Worm (Caenorhabditis elegans) whole organism, early embryonic: ENCODE results near the gene Y38F1A.7.
A peak's percentile ranks its signal among the peaks of the same experiment; 100 is the strongest.

Experiments
- B0310.2 ChIP-seq: sonication (generic microtip); optimal IDR thresholded peaks from 2 replicates; lab custom pipeline; 2016; ENCODE audit warnings: mild to moderate bottlenecking, missing genetic modification characterization, missing compliant biosample characterization
- F13C5.2 ChIP-seq: sonication (generic microtip); optimal IDR thresholded peaks from 2 replicates; lab custom pipeline; 2017; ENCODE audit warnings: mild to moderate bottlenecking, missing genetic modification characterization, inconsistent platforms, missing compliant biosample characterization
- aly-1 ChIP-seq: sonication (generic microtip); optimal IDR thresholded peaks from 2 replicates; lab custom pipeline; 2016; ENCODE audit warnings: missing genetic modification characterization, missing compliant biosample characterization
- ama-1 ChIP-seq: fragments of 150-350 bp; optimal IDR thresholded peaks from 2 replicates; lab custom pipeline; 2014
- ceh-13 ChIP-seq: fragments of 200-800 bp; sonication (Bioruptor generic); optimal IDR thresholded peaks from 2 replicates; lab custom pipeline; 2018; ENCODE audit warnings: mild to moderate bottlenecking, missing genetic modification characterization, missing compliant biosample characterization
- ceh-36 ChIP-seq: sonication (generic microtip); optimal IDR thresholded peaks from 2 replicates; lab custom pipeline; 2016; ENCODE audit warnings: missing genetic modification characterization, inconsistent platforms, missing compliant biosample characterization
- ets-7 ChIP-seq: sonication (generic microtip); optimal IDR thresholded peaks from 2 replicates; lab custom pipeline; 2016; ENCODE audit warnings: missing genotype, missing genetic modification characterization, missing compliant biosample characterization
- flt-1 ChIP-seq: fragments of 200-800 bp; sonication (Bioruptor generic); IDR thresholded peaks from 2 replicates; pipeline ENCODE4 v1.3.6; 2022; ENCODE audit warnings: missing genetic modification characterization, missing compliant biosample characterization
- hmbx-1 ChIP-seq: sonication (generic microtip); optimal IDR thresholded peaks from 2 replicates; lab custom pipeline; 2016; ENCODE audit warnings: mild to moderate bottlenecking, missing genetic modification characterization, missing compliant biosample characterization
- hmg-4 ChIP-seq: fragments of 200-800 bp; sonication (Bioruptor generic); optimal IDR thresholded peaks from 2 replicates; lab custom pipeline; 2018; ENCODE audit warnings: mild to moderate bottlenecking, missing genetic modification characterization, missing compliant biosample characterization
- hnd-1 ChIP-seq: sonication (generic microtip); optimal IDR thresholded peaks from 2 replicates; lab custom pipeline; 2016; ENCODE audit warnings: missing genetic modification characterization, missing compliant biosample characterization
- pes-1 ChIP-seq: fragments of 200-800 bp; sonication (Bioruptor generic); IDR thresholded peaks from 2 replicates; pipeline ENCODE4 v1.3.6; 2022; ENCODE audit warnings: missing genetic modification reagents, missing genetic modification characterization, missing compliant biosample characterization
- scrt-1 ChIP-seq: fragments of 200-800 bp; sonication (Bioruptor generic); IDR thresholded peaks from 2 replicates; pipeline ENCODE4 v1.3.6; 2022; ENCODE audit warnings: missing genetic modification characterization, missing compliant biosample characterization
- sea-1 ChIP-seq: fragments of 200-800 bp; sonication (Bioruptor generic); conservative IDR thresholded peaks from 2 replicates; pipeline ENCODE4 v1.3.6; 2022; ENCODE audit warnings: missing genetic modification characterization, missing compliant biosample characterization
- tbx-11 ChIP-seq: fragments of 200-800 bp; sonication (Bioruptor generic); IDR thresholded peaks from 2 replicates; pipeline ENCODE4 v1.3.6; 2022; ENCODE audit warnings: missing genetic modification characterization, missing compliant biosample characterization
- tbx-37 ChIP-seq: fragments of 200-800 bp; sonication (Bioruptor generic); conservative IDR thresholded peaks from 2 replicates; pipeline ENCODE4 v1.3.6; 2022; ENCODE audit warnings: missing genetic modification reagents, missing genetic modification characterization, missing compliant biosample characterization
- tra-4 ChIP-seq: sonication (generic microtip); optimal IDR thresholded peaks from 2 replicates; lab custom pipeline; 2017; ENCODE audit warnings: missing genetic modification characterization, missing compliant biosample characterization

The Y38F1A.7 gene

DNA sequence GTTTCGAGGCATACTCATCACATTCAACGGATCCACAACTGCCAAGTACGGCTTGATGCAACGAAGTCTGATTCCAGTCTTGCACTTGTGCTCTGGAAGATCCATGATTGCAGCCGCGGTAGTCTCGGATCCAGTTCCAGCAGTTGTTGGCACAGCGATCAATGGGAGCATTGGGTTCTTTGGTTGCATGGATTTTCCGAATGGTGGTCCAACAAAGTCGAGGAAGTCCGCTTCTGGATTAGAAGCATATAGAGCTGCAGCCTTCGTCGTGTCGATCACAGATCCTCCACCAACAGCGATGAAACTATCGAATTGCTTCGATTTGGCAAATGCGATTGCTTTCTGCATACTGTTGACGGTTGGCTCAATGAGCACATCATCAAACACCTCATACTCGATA is 2.3 kb downstream of the Y38F1A.7 start:
- TF ChIP-seq tbx-11 (GFP tag; lab: Robert Waterston, UW) (no peak), ceh-13 (GFP tag; lab: Kevin White, UChicago) (no peak), tra-4 (tag; lab: Kevin White, UChicago) (no peak), tbx-37 (no peak), ceh-36 (tag; lab: Kevin White, UChicago) (no peak), ama-1 (lab: Kevin White, UChicago) (no peak), ets-7 (tag; lab: Kevin White, UChicago) (no peak), aly-1 (tag; lab: Kevin White, UChicago) (no peak), hmg-4 (GFP tag; lab: Kevin White, UChicago) (no peak)

DNA sequence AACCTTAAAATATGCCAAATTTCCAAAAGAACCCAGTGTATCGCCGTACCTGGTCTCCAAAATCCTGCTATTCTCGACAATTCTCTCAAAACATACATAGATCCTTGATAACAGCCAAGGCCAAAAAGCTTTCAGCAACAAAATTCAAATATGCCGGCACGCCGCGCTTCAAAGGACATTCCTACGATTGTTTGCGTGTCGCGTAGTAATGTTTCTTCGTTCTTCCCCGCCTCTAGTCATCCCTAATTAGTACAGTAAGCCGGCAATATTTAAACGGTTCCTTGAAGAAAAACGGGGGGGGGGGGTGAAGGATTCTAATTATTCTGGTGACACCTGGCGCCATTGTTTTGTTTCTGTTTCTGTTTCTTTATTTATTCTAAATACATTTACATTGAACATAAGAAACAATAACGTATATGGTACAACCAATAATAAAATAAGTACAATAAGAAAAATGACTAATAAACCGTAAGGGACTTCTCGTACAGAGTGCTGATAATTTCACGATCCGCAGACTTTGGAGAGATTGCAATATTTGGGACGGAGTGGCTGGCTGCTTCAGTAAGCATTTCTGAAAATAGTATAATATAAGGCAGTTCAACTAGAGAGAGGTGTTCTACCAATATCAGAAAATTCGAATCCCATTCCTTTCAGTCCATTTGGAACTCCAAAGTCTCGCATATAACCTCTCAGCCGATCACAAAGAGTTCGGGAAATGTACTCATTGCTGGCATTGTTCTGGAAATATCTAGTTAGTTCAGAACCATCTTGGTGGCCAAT is 3.4 kb downstream of the Y38F1A.7 start:
- no peak for TF ChIP-seq F13C5.2 (tag; lab: Kevin White, UChicago)
- TF ChIP-seq tbx-11 (GFP tag; lab: Robert Waterston, UW), result no peak
- no peak for TF ChIP-seq pes-1 (GFP tag; lab: Robert Waterston, UW)
- TF ChIP-seq ama-1 (lab: Kevin White, UChicago), result no peak
- TF ChIP-seq B0310.2 (tag; lab: Kevin White, UChicago), result no peak
- no peak for TF ChIP-seq tra-4 (tag; lab: Kevin White, UChicago)
- TF ChIP-seq ets-7 (tag; lab: Kevin White, UChicago), result no peak
- no peak for TF ChIP-seq ceh-13 (GFP tag; lab: Kevin White, UChicago)
- TF ChIP-seq scrt-1 (GFP tag; lab: Robert Waterston, UW), result no peak
- no peak for TF ChIP-seq hmg-4 (GFP tag; lab: Kevin White, UChicago)

DNA sequence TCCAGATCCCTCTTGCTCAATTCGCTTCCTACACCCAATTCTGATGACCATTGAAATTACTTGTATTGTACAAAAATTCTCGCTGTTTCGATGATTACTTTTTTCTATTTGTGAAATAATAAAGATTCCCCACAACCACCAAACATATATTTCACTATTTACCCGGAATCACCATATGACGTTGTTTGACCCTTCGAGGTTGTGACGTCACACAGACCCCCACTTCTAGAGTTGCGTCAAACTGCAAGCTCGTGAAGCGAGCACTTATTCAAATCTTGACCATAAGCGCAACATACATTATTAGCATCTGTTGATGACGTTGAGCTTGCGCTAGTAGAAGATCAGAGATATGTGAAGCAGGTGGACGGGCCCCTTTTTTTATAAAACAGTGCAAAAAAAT is 4.6 kb downstream of the Y38F1A.7 start:
- TF ChIP-seq ceh-13 (GFP tag; lab: Kevin White, UChicago) (no peak), hnd-1 (tag; lab: Kevin White, UChicago) (no peak), ama-1 (lab: Kevin White, UChicago) (peak; percentile 61), scrt-1 (GFP tag; lab: Robert Waterston, UW) (no peak)

DNA sequence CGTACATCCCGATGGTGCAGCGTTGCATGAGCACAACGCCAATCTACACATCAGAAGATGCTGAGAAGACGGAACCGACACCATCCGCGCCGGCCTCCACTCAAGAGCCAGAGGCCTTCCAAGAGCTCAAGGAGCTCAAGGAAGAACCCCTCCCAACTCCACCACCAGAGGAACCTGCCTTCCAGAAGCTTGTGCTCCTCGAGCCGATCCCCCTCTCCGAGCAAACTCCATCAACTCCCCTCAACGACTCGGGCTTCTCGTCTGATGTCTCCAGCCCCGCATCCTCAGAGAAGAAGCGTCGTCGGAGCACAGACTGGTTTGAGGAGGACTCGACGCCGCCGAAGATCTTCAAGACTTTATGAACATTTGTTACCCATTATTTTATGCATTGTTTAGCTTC is 5.4 kb downstream of the Y38F1A.7 start:
- TF ChIP-seq pes-1 (GFP tag; lab: Robert Waterston, UW), result no peak; the same call in 1 of the 2 replicates
- no peak for TF ChIP-seq aly-1 (tag; lab: Kevin White, UChicago)
- no peak for TF ChIP-seq B0310.2 (tag; lab: Kevin White, UChicago)
- no peak for TF ChIP-seq ama-1 (lab: Kevin White, UChicago)
- no peak for TF ChIP-seq tbx-11 (GFP tag; lab: Robert Waterston, UW)
- TF ChIP-seq hmbx-1 (tag; lab: Kevin White, UChicago), result no peak
- no peak for TF ChIP-seq sea-1
- TF ChIP-seq F13C5.2 (tag; lab: Kevin White, UChicago), result no peak
- TF ChIP-seq tra-4 (tag; lab: Kevin White, UChicago), result no peak
- no peak for TF ChIP-seq scrt-1 (GFP tag; lab: Robert Waterston, UW)
- TF ChIP-seq ets-7 (tag; lab: Kevin White, UChicago), result no peak
- TF ChIP-seq ceh-36 (tag; lab: Kevin White, UChicago), result no peak
- no peak for TF ChIP-seq hnd-1 (tag; lab: Kevin White, UChicago)
- TF ChIP-seq tbx-37, result no peak
- TF ChIP-seq flt-1 (GFP tag; lab: Robert Waterston, UW), result no peak
- TF ChIP-seq ceh-13 (GFP tag; lab: Kevin White, UChicago), result no peak

DNA sequence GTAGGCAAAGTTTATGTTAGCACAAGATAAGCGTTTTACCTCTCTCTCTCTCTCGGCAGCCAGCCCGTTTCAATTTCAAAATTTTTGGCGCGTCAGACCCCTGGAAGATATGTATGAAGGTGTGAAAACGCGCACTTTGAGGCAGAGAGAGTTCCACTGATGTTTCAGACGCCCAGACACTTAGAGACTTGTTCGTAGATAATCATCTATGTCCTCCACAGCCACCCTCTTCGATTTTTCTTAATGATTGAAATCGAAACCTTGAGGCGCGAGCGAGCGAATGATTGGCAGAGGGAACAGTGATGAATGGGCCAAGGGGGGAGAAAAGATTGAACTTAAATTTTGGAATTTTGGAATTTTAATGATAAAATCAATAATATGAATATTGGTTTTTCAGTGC is 6.0 kb downstream of the Y38F1A.7 start:
- TF ChIP-seq hmg-4 (GFP tag; lab: Kevin White, UChicago) (no peak), tra-4 (tag; lab: Kevin White, UChicago) (no peak), flt-1 (GFP tag; lab: Robert Waterston, UW) (no peak), B0310.2 (tag; lab: Kevin White, UChicago) (no peak), ceh-13 (GFP tag; lab: Kevin White, UChicago) (no peak), hnd-1 (tag; lab: Kevin White, UChicago) (no peak), scrt-1 (GFP tag; lab: Robert Waterston, UW) (no peak), pes-1 (GFP tag; lab: Robert Waterston, UW) (no peak), ama-1 (lab: Kevin White, UChicago) (no peak), tbx-37 (no peak), sea-1 (no peak), aly-1 (tag; lab: Kevin White, UChicago) (no peak), ceh-36 (tag; lab: Kevin White, UChicago) (no peak), F13C5.2 (tag; lab: Kevin White, UChicago) (no peak), tbx-11 (GFP tag; lab: Robert Waterston, UW) (no peak), ets-7 (tag; lab: Kevin White, UChicago) (no peak), hmbx-1 (tag; lab: Kevin White, UChicago) (no peak)

DNA sequence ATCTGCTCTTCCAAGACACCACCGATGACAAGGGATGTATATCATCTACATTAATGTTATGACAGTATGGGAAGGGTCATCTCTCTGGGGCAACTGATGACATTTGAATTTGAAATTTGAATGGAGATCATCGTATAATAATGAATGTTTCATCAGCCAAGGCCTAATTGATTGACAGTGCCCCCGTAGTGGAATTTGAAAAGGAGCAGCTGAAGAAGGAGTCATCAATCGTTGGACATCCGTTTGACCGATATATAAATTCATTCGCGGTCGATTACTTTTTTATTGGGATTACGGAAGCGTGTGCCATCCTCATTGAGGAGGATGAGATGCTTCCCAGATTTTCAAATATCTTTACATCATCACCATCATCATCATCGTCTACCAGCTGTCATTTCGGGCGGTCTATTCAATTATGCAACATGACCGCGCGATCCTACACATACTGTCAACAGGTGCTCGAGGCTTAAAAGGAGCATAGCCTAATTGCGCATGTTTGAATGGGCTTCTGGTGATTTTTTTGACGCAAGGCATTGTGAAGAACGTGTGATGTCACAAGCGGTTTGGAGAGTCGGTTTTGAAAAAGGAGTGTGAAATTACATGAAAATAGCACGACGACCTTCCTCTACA is 6.5 kb downstream of the Y38F1A.7 start:
- TF ChIP-seq aly-1 (tag; lab: Kevin White, UChicago), result no peak
- no peak for TF ChIP-seq ets-7 (tag; lab: Kevin White, UChicago)
- TF ChIP-seq flt-1 (GFP tag; lab: Robert Waterston, UW), result no peak
- TF ChIP-seq ceh-13 (GFP tag; lab: Kevin White, UChicago), result no peak
- TF ChIP-seq scrt-1 (GFP tag; lab: Robert Waterston, UW), result no peak
- TF ChIP-seq hnd-1 (tag; lab: Kevin White, UChicago), result no peak
- no peak for TF ChIP-seq tbx-37
- no peak for TF ChIP-seq tbx-11 (GFP tag; lab: Robert Waterston, UW)
- no peak for TF ChIP-seq F13C5.2 (tag; lab: Kevin White, UChicago)
- no peak for TF ChIP-seq tra-4 (tag; lab: Kevin White, UChicago)
